Worm (Caenorhabditis elegans) whole organism, L4 larva: ENCODE results near the gene dyf-6.
A peak's percentile ranks its signal among the peaks of the same experiment; 100 is the strongest.

Experiments used
- D1046.2 ChIP-seq: fragments of 200-800 bp; sonication (Bioruptor generic); IDR thresholded peaks from 2 replicates; pipeline ENCODE4 v1.3.6; 2022; ENCODE audit warnings: missing genetic modification characterization, missing compliant biosample characterization
- F10B5.3 ChIP-seq: sonication (generic microtip); optimal IDR thresholded peaks from 2 replicates; lab custom pipeline; 2016; ENCODE audit warnings: mild to moderate bottlenecking, missing genetic modification characterization, missing compliant biosample characterization
- R02D3.7 ChIP-seq: fragments of 150-350 bp; sonication (generic microtip); optimal IDR thresholded peaks from 3 replicates; lab custom pipeline; 2014; ENCODE audit warnings: missing biosample characterization, missing genetic modification characterization
- Y105C5A.15 ChIP-seq: fragments of 200-800 bp; sonication (Bioruptor generic); IDR thresholded peaks from 2 replicates; pipeline ENCODE4 v1.3.6; 2022; ENCODE audit warnings: missing genetic modification characterization, missing compliant biosample characterization
- Y5F2A.4 ChIP-seq: fragments of 200-800 bp; sonication (Bioruptor generic); optimal IDR thresholded peaks from 2 replicates; lab custom pipeline; 2018; ENCODE audit warnings: mild to moderate bottlenecking, missing genetic modification characterization, missing compliant biosample characterization
- Y75B8A.6 ChIP-seq: fragments of 200-800 bp; sonication (Bioruptor generic); IDR thresholded peaks from 2 replicates; pipeline ENCODE4 v1.3.6; 2022; ENCODE audit warnings: missing genetic modification reagents, missing genetic modification characterization, missing compliant biosample characterization
- aha-1 ChIP-seq: fragments of 150-350 bp; peaks from one replicate; lab custom pipeline; 2014; ENCODE audit warnings: missing biosample characterization, missing genetic modification characterization
- aly-2 ChIP-seq: sonication (generic microtip); optimal IDR thresholded peaks from 2 replicates; lab custom pipeline; 2018; ENCODE audit warnings: missing biosample characterization, missing genetic modification characterization
- ama-1 ChIP-seq: fragments of 150-350 bp; optimal IDR thresholded peaks from 2 replicates; lab custom pipeline; 2014; ENCODE audit warnings: inconsistent platforms, mixed read lengths
- attf-4 ChIP-seq: sonication (generic microtip); optimal IDR thresholded peaks from 3 replicates; lab custom pipeline; 2017; ENCODE audit warnings: missing biosample characterization, missing genetic modification characterization
- ceh-28 ChIP-seq: fragments of 150-350 bp; optimal IDR thresholded peaks from 2 replicates; lab custom pipeline; 2014; ENCODE audit warnings: missing biosample characterization, missing genetic modification reagents, missing genetic modification characterization
- ceh-32 ChIP-seq: sonication (generic microtip); optimal IDR thresholded peaks from 2 replicates; lab custom pipeline; 2016; ENCODE audit warnings: mild to moderate bottlenecking, missing genetic modification characterization, missing compliant biosample characterization; ENCODE audit not compliant: poor library complexity
- ceh-62 ChIP-seq: sonication (generic microtip); optimal IDR thresholded peaks from 2 replicates; lab custom pipeline; 2017; ENCODE audit warnings: missing biosample characterization, missing genetic modification characterization
- ces-1 ChIP-seq: fragments of 150-350 bp; sonication (generic microtip); optimal IDR thresholded peaks from 4 replicates; lab custom pipeline; 2014; ENCODE audit warnings: missing biosample characterization, missing genetic modification reagents, missing genetic modification characterization
- daf-8 ChIP-seq: fragments of 200-800 bp; sonication (Bioruptor generic); IDR thresholded peaks from 2 replicates; pipeline ENCODE4 v1.3.6; 2022; ENCODE audit warnings: missing genetic modification characterization, missing compliant biosample characterization
- dmd-6 ChIP-seq: fragments of 200-800 bp; sonication (Bioruptor generic); IDR thresholded peaks from 2 replicates; pipeline ENCODE4 v1.3.6; 2022; ENCODE audit warnings: missing genetic modification reagents, missing genetic modification characterization, missing compliant biosample characterization
- dmd-8 ChIP-seq: fragments of 200-800 bp; sonication (Bioruptor generic); IDR thresholded peaks from 2 replicates; pipeline ENCODE4 v1.3.6; 2022; ENCODE audit warnings: missing genetic modification characterization, missing compliant biosample characterization
- dpl-1 ChIP-seq: fragments of 150-350 bp; optimal IDR thresholded peaks from 2 replicates; lab custom pipeline; 2014; ENCODE audit warnings: missing biosample characterization, missing genetic modification reagents, missing genetic modification characterization
- dve-1 ChIP-seq: sonication (generic microtip); optimal IDR thresholded peaks from 2 replicates; lab custom pipeline; 2017; ENCODE audit warnings: antibody characterized with exemption, mild to moderate bottlenecking, missing genetic modification characterization, missing compliant biosample characterization; ENCODE audit not compliant: insufficient read depth
- fkh-10 ChIP-seq: fragments of 150-350 bp; optimal IDR thresholded peaks from 2 replicates; lab custom pipeline; 2014; ENCODE audit warnings: missing biosample characterization, missing genetic modification reagents, missing genetic modification characterization
- fos-1 ChIP-seq: fragments of 150-350 bp; optimal IDR thresholded peaks from 2 replicates; lab custom pipeline; 2014; ENCODE audit warnings: missing biosample characterization, missing genetic modification characterization
- gei-8 ChIP-seq: fragments of 200-800 bp; sonication (Bioruptor generic); optimal IDR thresholded peaks from 2 replicates; lab custom pipeline; 2018; ENCODE audit warnings: mild to moderate bottlenecking, missing genetic modification characterization, missing compliant biosample characterization
- hlh-30 ChIP-seq: sonication (generic microtip); optimal IDR thresholded peaks from 2 replicates; lab custom pipeline; 2017; ENCODE audit warnings: antibody characterized with exemption, mild to moderate bottlenecking, missing genetic modification characterization, missing compliant biosample characterization; ENCODE audit not compliant: insufficient read depth
- jun-1 ChIP-seq: fragments of 150-350 bp; optimal IDR thresholded peaks from 2 replicates; lab custom pipeline; 2014; ENCODE audit warnings: missing biosample characterization, missing genetic modification reagents, missing genetic modification characterization
- lin-1 ChIP-seq: fragments of 200-800 bp; sonication (Bioruptor generic); IDR thresholded peaks from 2 replicates; pipeline ENCODE4 v1.3.6; 2022; ENCODE audit warnings: missing genetic modification reagents, missing genetic modification characterization, missing compliant biosample characterization
- lin-13 ChIP-seq: fragments of 150-350 bp; optimal IDR thresholded peaks from 2 replicates; lab custom pipeline; 2014; ENCODE audit warnings: missing biosample characterization, missing genetic modification reagents, missing genetic modification characterization
- lin-29 ChIP-seq: fragments of 200-800 bp; sonication (Bioruptor generic); IDR thresholded peaks from 2 replicates; pipeline ENCODE4 v1.3.6; 2022; ENCODE audit warnings: missing genetic modification reagents, missing genetic modification characterization, missing compliant biosample characterization
- lin-39 ChIP-seq: fragments of 150-350 bp; optimal IDR thresholded peaks from 2 replicates; lab custom pipeline; 2014; ENCODE audit warnings: missing biosample characterization, missing genetic modification reagents, missing genetic modification characterization
- lir-3 ChIP-seq: sonication (generic microtip); optimal IDR thresholded peaks from 2 replicates; lab custom pipeline; 2016; ENCODE audit warnings: mild to moderate bottlenecking, missing genetic modification characterization, missing compliant biosample characterization
- lsy-2 ChIP-seq, 2 experiments: fragments of 150-350 bp in 1 of 2; sonication (generic microtip) in 1 of 2; optimal IDR thresholded peaks; 2 replicates each; lab custom pipeline; 2014 to 2017; ENCODE audit warnings: missing biosample characterization in 2 of 2, missing genetic modification characterization in 2 of 2
- madf-5 ChIP-seq, 2 experiments: fragments of 200-800 bp; sonication (Bioruptor generic); IDR thresholded peaks; 2 replicates each; pipeline ENCODE4 v1.3.6; 2022; ENCODE audit warnings: missing compliant biosample characterization in 2 of 2, missing genetic modification characterization in 2 of 2
- madf-9 ChIP-seq: fragments of 200-800 bp; sonication (Bioruptor generic); conservative IDR thresholded peaks from 2 replicates; pipeline ENCODE4 v1.3.6; 2022; ENCODE audit warnings: missing genetic modification reagents, missing genetic modification characterization, missing compliant biosample characterization
- mdl-1 ChIP-seq, 2 experiments: fragments of 150-350 bp in 1 of 2; sonication (generic microtip) in 1 of 2; optimal IDR thresholded peaks; 2 replicates each; lab custom pipeline; 2014 to 2017; ENCODE audit warnings: missing biosample characterization in 2 of 2, missing genetic modification characterization in 2 of 2
- mdt-29 ChIP-seq: fragments of 200-800 bp; sonication (Bioruptor generic); IDR thresholded peaks from 2 replicates; pipeline ENCODE4 v1.3.6; 2022; ENCODE audit warnings: missing genetic modification reagents, missing genetic modification characterization, missing compliant biosample characterization
- mes-2 ChIP-seq: sonication (generic microtip); optimal IDR thresholded peaks from 2 replicates; lab custom pipeline; 2016; ENCODE audit warnings: missing genotype, mild to moderate bottlenecking, missing genetic modification characterization, missing compliant biosample characterization; ENCODE audit not compliant: poor library complexity, severe bottlenecking
- mxl-2 ChIP-seq: fragments of 200-800 bp; sonication (Bioruptor generic); conservative IDR thresholded peaks from 2 replicates; pipeline ENCODE4 v1.3.6; 2022; ENCODE audit warnings: missing genetic modification reagents, missing genetic modification characterization, missing compliant biosample characterization
- nhr-102 ChIP-seq: sonication (generic microtip); optimal IDR thresholded peaks from 2 replicates; lab custom pipeline; 2016; ENCODE audit warnings: mild to moderate bottlenecking, missing genetic modification characterization, moderate library complexity, missing compliant biosample characterization
- nhr-28 ChIP-seq: fragments of 150-350 bp; optimal IDR thresholded peaks from 2 replicates; lab custom pipeline; 2014; ENCODE audit warnings: missing biosample characterization, missing genetic modification characterization
- nhr-42 ChIP-seq: fragments of 200-800 bp; sonication (Bioruptor generic); IDR thresholded peaks from 2 replicates; pipeline ENCODE4 v1.3.6; 2022; ENCODE audit warnings: missing genetic modification characterization, missing compliant biosample characterization
- pha-4 ChIP-seq, 2 experiments: fragments of 150-350 bp in 1 of 2; fragments of 200-800 bp in 1 of 2; sonication (Bioruptor generic) in 1 of 2; IDR thresholded peaks in 1 of 2; optimal IDR thresholded peaks in 1 of 2; 2 replicates each; pipeline versions ENCODE4 v1.3.6 to Lab custom; 2014 to 2022; ENCODE audit warnings: missing genetic modification characterization in 2 of 2, missing genetic modification reagents in 2 of 2, missing biosample characterization in 1 of 2, missing compliant biosample characterization in 1 of 2
- php-3 ChIP-seq: fragments of 200-800 bp; sonication (Bioruptor generic); IDR thresholded peaks from 2 replicates; pipeline ENCODE4 v1.3.6; 2022; ENCODE audit warnings: missing genetic modification reagents, missing genetic modification characterization, missing compliant biosample characterization
- pqm-1 ChIP-seq: sonication (generic microtip); optimal IDR thresholded peaks from 2 replicates; lab custom pipeline; 2017; ENCODE audit warnings: missing biosample characterization, missing genetic modification characterization
- rbr-2 ChIP-seq: sonication (generic microtip); optimal IDR thresholded peaks from 2 replicates; lab custom pipeline; 2016; ENCODE audit warnings: missing genotype, missing genetic modification characterization, missing compliant biosample characterization
- saeg-2 ChIP-seq: fragments of 200-800 bp; sonication (Bioruptor generic); IDR thresholded peaks from 2 replicates; pipeline ENCODE4 v1.3.6; 2022; ENCODE audit warnings: missing genetic modification reagents, missing genetic modification characterization, missing compliant biosample characterization
- skn-1 ChIP-seq: fragments of 150-350 bp; optimal IDR thresholded peaks from 2 replicates; lab custom pipeline; 2014; ENCODE audit warnings: missing biosample characterization, missing genetic modification characterization
- snpc-1.2 ChIP-seq: fragments of 200-800 bp; sonication (Bioruptor generic); IDR thresholded peaks from 2 replicates; pipeline ENCODE4 v1.3.6; 2022; ENCODE audit warnings: missing genetic modification reagents, missing genetic modification characterization, missing compliant biosample characterization
- snpc-4 ChIP-seq: fragments of 150-350 bp; optimal IDR thresholded peaks from 2 replicates; lab custom pipeline; 2014; ENCODE audit warnings: missing biosample characterization, missing genetic modification characterization
- spr-1 ChIP-seq: sonication (generic microtip); optimal IDR thresholded peaks from 2 replicates; lab custom pipeline; 2016; ENCODE audit warnings: mild to moderate bottlenecking, missing genetic modification characterization, missing compliant biosample characterization
- unc-130 ChIP-seq: sonication (generic microtip); optimal IDR thresholded peaks from 2 replicates; lab custom pipeline; 2016; ENCODE audit warnings: missing genetic modification reagents, missing genetic modification characterization, missing compliant biosample characterization
- zag-1 ChIP-seq: fragments of 150-350 bp; optimal IDR thresholded peaks from 2 replicates; lab custom pipeline; 2014; ENCODE audit warnings: missing biosample characterization, missing genetic modification characterization
- zip-11 ChIP-seq: fragments of 200-800 bp; sonication (Bioruptor generic); IDR thresholded peaks from 2 replicates; pipeline ENCODE4 v1.3.6; 2022; ENCODE audit warnings: missing genetic modification characterization, missing compliant biosample characterization
- ztf-11 ChIP-seq: fragments of 150-350 bp; optimal IDR thresholded peaks from 2 replicates; lab custom pipeline; 2014; ENCODE audit warnings: missing biosample characterization, missing genetic modification characterization
- ztf-7 ChIP-seq: fragments of 150-350 bp; optimal IDR thresholded peaks from 2 replicates; lab custom pipeline; 2014; ENCODE audit warnings: missing biosample characterization, missing genetic modification characterization

The dyf-6 gene

DNA sequence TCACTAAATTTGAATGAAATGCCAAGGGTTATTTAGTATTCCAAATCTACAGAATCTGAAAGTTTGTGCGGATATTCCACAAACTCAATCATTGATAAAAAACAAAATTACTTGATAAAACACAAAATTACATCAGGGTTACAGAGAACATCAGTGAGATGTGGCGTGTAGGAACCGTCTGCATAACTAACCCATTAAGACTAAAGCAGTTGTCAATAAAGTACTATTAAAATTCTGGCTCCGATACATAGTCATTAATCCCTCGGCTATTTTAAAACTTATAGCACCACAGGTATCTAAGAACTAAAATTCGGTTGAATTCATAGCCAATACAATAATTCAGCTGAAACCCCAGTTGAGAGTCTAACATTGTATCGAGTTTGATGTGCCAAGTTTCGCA is 47.5 kb downstream of the dyf-6 start (continued):
- TF ChIP-seq rbr-2 (tag; lab: Kevin White, UChicago) (no peak), Y105C5A.15 (no peak), Y5F2A.4 (GFP tag; lab: Kevin White, UChicago) (no peak), jun-1 (tag; lab: Kevin White, UChicago) (no peak), madf-9 (no peak), dmd-6 (GFP tag; lab: Robert Waterston, UW) (peak; percentile 24; the same call in 1 of the 2 replicates), zip-11 (GFP tag; lab: Robert Waterston, UW) (no peak), mdt-29 (GFP tag; lab: Robert Waterston, UW) (no peak), F10B5.3 (no peak), mdl-1 (tag; optimal IDR thresholded peaks at IDR 0.05; lab: Kevin White, UChicago) (no peak), ceh-62 (tag; lab: Kevin White, UChicago) (no peak), nhr-102 (tag; lab: Kevin White, UChicago) (no peak), fos-1 (tag; lab: Kevin White, UChicago) (no peak), snpc-1.2 (no peak), spr-1 (no peak), aha-1 (tag; lab: Kevin White, UChicago) (peak; percentile 79), gei-8 (GFP tag; lab: Kevin White, UChicago) (no peak), pha-4 (GFP tag; IDR thresholded peaks at IDR 0.05; lab: Robert Waterston, UW) (peak; percentile 31; the same call in 1 of the 2 replicates), pha-4 (tag; optimal IDR thresholded peaks at IDR 0.05; lab: Kevin White, UChicago) (no peak), ztf-7 (no peak), ama-1 (lab: Kevin White, UChicago) (no peak), mes-2 (no peak), unc-130 (GFP tag; lab: Kevin White, UChicago) (no peak), dmd-8 (GFP tag; lab: Robert Waterston, UW) (no peak), lin-39 (tag; lab: Kevin White, UChicago) (no peak), lin-29 (GFP tag; lab: Robert Waterston, UW) (no peak), aly-2 (tag; lab: Kevin White, UChicago) (no peak), ceh-32 (no peak), D1046.2 (GFP tag; lab: Robert Waterston, UW) (no peak), dve-1 (tag; lab: Kevin White, UChicago) (peak; percentile 56), fkh-10 (GFP tag; lab: Kevin White, UChicago) (no peak), saeg-2 (no peak), daf-8 (GFP tag; lab: Robert Waterston, UW) (no peak), attf-4 (tag; lab: Kevin White, UChicago) (no peak), skn-1 (tag; lab: Kevin White, UChicago) (no peak), pqm-1 (no peak), lin-1 (GFP tag; lab: Robert Waterston, UW) (no peak), hlh-30 (no peak), mxl-2 (GFP tag; lab: Robert Waterston, UW) (no peak), Y75B8A.6 (GFP tag; lab: Robert Waterston, UW) (no peak), R02D3.7 (tag; lab: Kevin White, UChicago) (no peak), madf-5 (GFP tag; IDR thresholded peaks at IDR 0.05; lab: Robert Waterston, UW) (no peak), nhr-42 (GFP tag; lab: Robert Waterston, UW) (no peak), dpl-1 (no peak), lsy-2 (tag; optimal IDR thresholded peaks at IDR 0.05; lab: Kevin White, UChicago) (no peak), php-3 (GFP tag; lab: Robert Waterston, UW) (peak; percentile 59; the same call in 1 of the 2 replicates), zag-1 (tag; lab: Kevin White, UChicago) (no peak), ces-1 (GFP tag; lab: Kevin White, UChicago) (no peak), lin-13 (no peak), snpc-4 (tag; lab: Kevin White, UChicago) (no peak), nhr-28 (no peak), lir-3 (no peak), ztf-11 (tag; lab: Kevin White, UChicago) (no peak), ceh-28 (tag; lab: Kevin White, UChicago) (no peak)
